Fruit fly (Drosophila melanogaster): ENCODE results near the gene Arl2.

Arl2 gene

dm6 chr3R:8305110-8305509 lies 35.8 kb upstream of the Arl2 start, which contains the start of gene Sgt1 (continued):
- TF ChIP-seq CG6254 (GFP tag; optimal IDR thresholded peaks at IDR 0.05) (no peak), CG33213 (GFP tag; optimal IDR thresholded peaks at IDR 0.05) (peak; percentile 80), Lhr (GFP tag; optimal IDR thresholded peaks at IDR 0.05) (peak; percentile 95), CG3847 (GFP tag; IDR thresholded peaks at IDR 0.05) (peak; percentile 80), CG9797 (GFP tag; optimal IDR thresholded peaks at IDR 0.05) (peak; percentile 57), Dp (GFP tag; optimal IDR thresholded peaks at IDR 0.05) (peak; percentile 100), Stat92E (GFP tag; optimal IDR thresholded peaks at IDR 0.05) (peak in 1 of 3 experiments; percentile 86), HmgZ (tag; optimal IDR thresholded peaks at IDR 0.05) (peak; percentile 82), Meics (GFP tag; optimal IDR thresholded peaks at IDR 0.05) (no peak), CG11093 (GFP tag; IDR thresholded peaks at IDR 0.05) (no peak), caup (GFP tag; optimal IDR thresholded peaks at IDR 0.05; ENCODE audit: severe bottlenecking) (peak; percentile 16), hkb (optimal IDR thresholded peaks at IDR 0.05) (no peak), hkb (GFP tag; IDR thresholded peaks at IDR 0.05) (no peak), stwl (tag; optimal IDR thresholded peaks at IDR 0.05) (peak; percentile 96), CG2120 (GFP tag; optimal IDR thresholded peaks at IDR 0.05) (peak; percentile 77), ken (GFP tag; IDR thresholded peaks at IDR 0.05) (0 out of 3 replicates have a peak, but pooled peaks have one; percentile 54), shn (GFP tag; optimal IDR thresholded peaks at IDR 0.05) (peak; percentile 50), CG7928 (GFP tag; optimal IDR thresholded peaks at IDR 0.05) (peak; percentile 94), CoRest (tag; optimal IDR thresholded peaks at IDR 0.05) (peak; percentile 55), CG4404 (GFP tag; IDR thresholded peaks at IDR 0.05) (no peak), vvl (GFP tag; IDR thresholded peaks at IDR 0.05) (peak; percentile 57), pita (GFP tag; optimal IDR thresholded peaks at IDR 0.05) (peak; percentile 85), inv (GFP tag; IDR thresholded peaks at IDR 0.05; ENCODE audit: partially characterized antibody) (peak; percentile 67), BEAF-32 (GFP tag; optimal IDR thresholded peaks at IDR 0.05) (peak; percentile 78), pum (GFP tag; optimal IDR thresholded peaks at IDR 0.05) (peak; percentile 12), bcd (GFP tag; optimal IDR thresholded peaks at IDR 0.05) (peak; percentile 23), pho (GFP tag; optimal IDR thresholded peaks at IDR 0.05) (peak; percentile 66), dmrt11E (tag; optimal IDR thresholded peaks at IDR 0.05) (no peak), CG7963 (GFP tag; IDR thresholded peaks at IDR 0.05; ENCODE audit: partially characterized antibody) (peak; percentile 91), gcm (GFP tag; optimal IDR thresholded peaks at IDR 0.05) (no peak), CG2116 (GFP tag; optimal IDR thresholded peaks at IDR 0.05) (peak; percentile 84), amos (GFP tag; IDR thresholded peaks at IDR 0.05; ENCODE audit: partially characterized antibody) (peak; percentile 85), CG3163 (GFP tag; optimal IDR thresholded peaks at IDR 0.05) (no peak), zen2 (GFP tag; IDR thresholded peaks at IDR 0.05; ENCODE audit: partially characterized antibody) (peak; percentile 64; the same call in 1 of the 3 replicates), E2f1 (GFP tag; IDR thresholded peaks at IDR 0.05) (no peak), mam (GFP tag; optimal IDR thresholded peaks at IDR 0.05) (peak; percentile 73), Dad (GFP tag; optimal IDR thresholded peaks at IDR 0.05) (peak; percentile 45), CG15601 (tag; optimal IDR thresholded peaks at IDR 0.05) (peak; percentile 59), Trl (optimal IDR thresholded peaks at IDR 0.05) (no peak), Trl (GFP tag; optimal IDR thresholded peaks at IDR 0.05) (peak; percentile 63), Ets97D (GFP tag; optimal IDR thresholded peaks at IDR 0.05) (peak; percentile 87), Sry-δ (GFP tag; optimal IDR thresholded peaks at IDR 0.05) (peak; percentile 83), chif (GFP tag; optimal IDR thresholded peaks at IDR 0.05) (peak; percentile 4 to 15), Xrp1 (GFP tag; IDR thresholded peaks at IDR 0.05) (no peak), mld (GFP tag; IDR thresholded peaks at IDR 0.05; ENCODE audit: partially characterized antibody) (peak; percentile 88), Hr51 (GFP tag; optimal IDR thresholded peaks at IDR 0.05) (peak in 1 of 2 experiments; percentile 17), sens-2 (GFP tag; IDR thresholded peaks at IDR 0.05) (no peak), CG30020 (tag; optimal IDR thresholded peaks at IDR 0.05) (peak; percentile 45), ham (GFP tag; IDR thresholded peaks at IDR 0.05) (no peak), Dip3 (GFP tag; optimal IDR thresholded peaks at IDR 0.05) (peak; percentile 23)

All from whole organism, embryonic.